Fruit fly (Drosophila melanogaster) Kc167 (cell line): ENCODE results near the gene CG18249.

Experiments
- Myc ChIP-seq: fragments of >200 bp; optimal IDR thresholded peaks from 2 replicates; lab custom pipeline; 2017; ENCODE audit warnings: missing external identifiers
- h ChIP-seq: fragments of >200 bp; optimal IDR thresholded peaks from 3 replicates; lab custom pipeline; 2018; ENCODE audit warnings: missing external identifiers
- insv ChIP-seq: fragments of >200 bp; optimal IDR thresholded peaks from 3 replicates; lab custom pipeline; 2018; ENCODE audit warnings: missing external identifiers
- psq ChIP-seq: fragments of >200 bp; optimal IDR thresholded peaks from 2 replicates; lab custom pipeline; 2017; ENCODE audit warnings: missing external identifiers
- ttk ChIP-seq: sonication (Bioruptor generic); optimal IDR thresholded peaks from 2 replicates; lab custom pipeline; 2017; ENCODE audit warnings: missing external identifiers

DNA sequence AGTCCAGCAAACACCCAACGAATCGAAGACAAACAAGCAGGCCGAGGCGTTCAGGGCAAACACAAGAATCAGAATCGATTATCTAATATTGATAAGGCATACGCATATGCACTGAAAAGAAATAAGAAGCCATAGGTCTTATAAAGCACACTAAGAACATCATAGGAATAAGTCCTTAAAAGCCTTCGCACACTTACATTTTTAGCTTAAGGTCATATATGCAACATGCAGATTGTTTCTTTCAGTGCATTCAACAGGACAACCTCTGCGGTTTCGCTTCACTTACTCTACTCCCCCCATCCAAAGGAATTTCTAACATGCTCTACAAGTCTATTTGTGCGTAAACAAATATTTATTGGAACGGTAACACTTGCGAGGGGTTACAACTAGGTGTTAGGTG lies 7.4 kb upstream of the CG18249 start:
- no peak for TF ChIP-seq Myc
- TF ChIP-seq psq: no peak
- no peak for TF ChIP-seq h (lab: Kevin White, UChicago)
- no peak for TF ChIP-seq ttk (lab: Kevin White, UChicago)
- TF ChIP-seq insv: no peak
